Worm (Caenorhabditis elegans) whole organism, L4 larva: ENCODE data around the gene F56C3.7.

Source experiments
- ZK546.5 ChIP-seq, 2 experiments: sonication (generic microtip); optimal IDR thresholded peaks; 2 replicates each; lab custom pipeline; 2017; ENCODE audit warnings: missing biosample characterization in 2 of 2, missing genetic modification characterization in 2 of 2
- aly-2 ChIP-seq: sonication (generic microtip); optimal IDR thresholded peaks from 2 replicates; lab custom pipeline; 2018; ENCODE audit warnings: missing biosample characterization, missing genetic modification characterization
- ama-1 ChIP-seq: fragments of 150-350 bp; optimal IDR thresholded peaks from 2 replicates; lab custom pipeline; 2014; ENCODE audit warnings: inconsistent platforms, mixed read lengths
- daf-12 ChIP-seq: fragments of 150-350 bp; optimal IDR thresholded peaks from 2 replicates; lab custom pipeline; 2014; ENCODE audit warnings: missing biosample characterization, missing genetic modification reagents, missing genetic modification characterization
- egl-27 ChIP-seq: sonication (generic microtip); optimal IDR thresholded peaks from 3 replicates; lab custom pipeline; 2017; ENCODE audit warnings: missing biosample characterization, missing genetic modification reagents, missing genetic modification characterization
- fos-1 ChIP-seq: fragments of 150-350 bp; optimal IDR thresholded peaks from 2 replicates; lab custom pipeline; 2014; ENCODE audit warnings: missing biosample characterization, missing genetic modification characterization
- hlh-30 ChIP-seq: sonication (generic microtip); optimal IDR thresholded peaks from 2 replicates; lab custom pipeline; 2017; ENCODE audit warnings: antibody characterized with exemption, mild to moderate bottlenecking, missing genetic modification characterization, missing compliant biosample characterization; ENCODE audit not compliant: insufficient read depth
- lin-1 ChIP-seq: fragments of 200-800 bp; sonication (Bioruptor generic); IDR thresholded peaks from 2 replicates; pipeline ENCODE4 v1.3.6; 2022; ENCODE audit warnings: missing genetic modification reagents, missing genetic modification characterization, missing compliant biosample characterization
- lin-39 ChIP-seq: fragments of 150-350 bp; optimal IDR thresholded peaks from 2 replicates; lab custom pipeline; 2014; ENCODE audit warnings: missing biosample characterization, missing genetic modification reagents, missing genetic modification characterization
- lsy-2 ChIP-seq, 2 experiments: fragments of 150-350 bp in 1 of 2; sonication (generic microtip) in 1 of 2; optimal IDR thresholded peaks; 2 replicates each; lab custom pipeline; 2014 to 2017; ENCODE audit warnings: missing biosample characterization in 2 of 2, missing genetic modification characterization in 2 of 2
- nhr-10 ChIP-seq: fragments of 150-350 bp; optimal IDR thresholded peaks from 2 replicates; lab custom pipeline; 2014; ENCODE audit warnings: missing biosample characterization, missing genetic modification characterization
- nhr-25 ChIP-seq: sonication (generic microtip); optimal IDR thresholded peaks from 2 replicates; lab custom pipeline; 2017; ENCODE audit warnings: missing genetic modification characterization, mild to moderate bottlenecking, missing compliant biosample characterization, antibody characterized with exemption, moderate library complexity, borderline replicate concordance; ENCODE audit not compliant: insufficient read depth
- nhr-41 ChIP-seq: fragments of 200-800 bp; sonication (Bioruptor generic); IDR thresholded peaks from 2 replicates; pipeline ENCODE4 v1.3.6; 2022; ENCODE audit warnings: missing genetic modification reagents, missing genetic modification characterization, missing compliant biosample characterization
- unc-62 ChIP-seq, 3 experiments: fragments of 150-350 bp in 1 of 3; sonication (generic microtip); optimal IDR thresholded peaks in 2 of 3; peaks in 1 of 3; 1 replicate in 1 of 3; 2 replicates in 2 of 3; lab custom pipeline; 2014 to 2017; ENCODE audit warnings: missing biosample characterization in 3 of 3, missing genetic modification characterization in 3 of 3, missing genetic modification reagents in 3 of 3, missing genotype in 1 of 3

DNA sequence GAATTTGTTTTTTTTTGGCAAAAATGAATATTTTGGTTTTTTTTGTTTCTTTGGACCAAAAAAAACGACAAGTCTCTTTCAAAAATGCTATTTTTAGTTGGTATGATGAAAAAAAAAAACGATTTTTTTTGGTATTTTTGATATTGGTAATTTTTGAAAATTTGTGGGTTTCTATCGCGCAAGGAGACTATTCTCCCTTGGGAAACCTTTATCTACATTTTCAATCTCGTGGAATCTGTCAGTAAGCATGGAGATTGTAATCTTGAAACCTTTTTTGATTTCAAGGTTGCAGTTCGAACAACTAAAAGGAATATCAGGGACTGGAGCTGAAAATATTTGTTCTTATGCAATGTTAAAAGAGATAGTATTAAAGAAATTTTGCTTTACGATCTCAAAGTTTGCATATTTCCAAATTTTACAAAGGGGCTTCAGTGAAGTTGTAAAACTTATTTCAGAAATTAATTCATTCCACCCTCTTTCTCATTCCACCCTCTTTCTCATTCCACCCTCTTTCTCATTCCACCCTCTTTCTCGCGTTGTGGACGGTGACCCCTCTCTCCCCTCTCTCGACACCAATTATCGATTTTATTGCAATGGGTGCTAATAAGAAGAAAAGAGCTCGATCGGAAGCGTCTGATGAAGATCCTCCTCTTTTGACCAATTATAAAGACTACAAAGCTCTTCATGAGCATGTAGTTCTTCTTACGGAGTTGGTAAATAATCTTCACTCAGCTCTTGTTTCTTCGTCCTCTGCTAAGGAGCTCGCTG lies 31.5 kb downstream of the F56C3.7 start:
- TF ChIP-seq ZK546.5 (tag; optimal IDR thresholded peaks at IDR 0.05; lab: Kevin White, UChicago) = no peak
- TF ChIP-seq lin-39 (tag; lab: Kevin White, UChicago) = no peak
- no peak for TF ChIP-seq aly-2
- TF ChIP-seq nhr-10 = no peak
- no peak for TF ChIP-seq nhr-25 (tag; lab: Kevin White, UChicago)
- TF ChIP-seq lsy-2 (tag; optimal IDR thresholded peaks at IDR 0.05; lab: Kevin White, UChicago) = peak in 1 of 2 experiments; percentile 35
- no peak for TF ChIP-seq nhr-41 (GFP tag; lab: Robert Waterston, UW)
- TF ChIP-seq fos-1 = no peak
- TF ChIP-seq ama-1 (lab: Kevin White, UChicago) = no peak
- no peak for TF ChIP-seq hlh-30 (tag; lab: Kevin White, UChicago)
- no peak for TF ChIP-seq egl-27 (tag; lab: Kevin White, UChicago)
- no peak for TF ChIP-seq lin-1
- TF ChIP-seq unc-62 (GFP tag; optimal IDR thresholded peaks at IDR 0.05 in 1 of 2; lab: Kevin White, UChicago) = no peak
- TF ChIP-seq unc-62 (tag; optimal IDR thresholded peaks at IDR 0.05; lab: Kevin White, UChicago) = no peak
- TF ChIP-seq daf-12 (tag; lab: Kevin White, UChicago) = no peak
